Fruit fly (Drosophila melanogaster): ENCODE data around the gene scrt.

Gene scrt

dm6 chr3L:3937806-3938205, 45.9 kb upstream of the scrt start, which contains the start of gene CG10866:
Gene CG10866, minus strand, starts transcription at chr3L:3937992.
- TF ChIP-seq tai (GFP tag; optimal IDR thresholded peaks at IDR 0.05) (no peak), Myc (optimal IDR thresholded peaks at IDR 0.05) (no peak), Dfd (GFP tag; optimal IDR thresholded peaks at IDR 0.05) (no peak), brk (GFP tag; optimal IDR thresholded peaks at IDR 0.05) (no peak)

- TF ChIP-seq Hnf4 (GFP tag; optimal IDR thresholded peaks at IDR 0.05) (no peak), Hr83 (GFP tag; optimal IDR thresholded peaks at IDR 0.05; ENCODE audit: poor library complexity, severe bottlenecking) (no peak), Abd-B (GFP tag; optimal IDR thresholded peaks at IDR 0.05) (no peak), Vsx2 (GFP tag; optimal IDR thresholded peaks at IDR 0.05; ENCODE audit: partially characterized antibody) (no peak), CG9705 (GFP tag; optimal IDR thresholded peaks at IDR 0.05) (no peak), dmrt93B (GFP tag; optimal IDR thresholded peaks at IDR 0.05) (no peak), jim (GFP tag; optimal IDR thresholded peaks at IDR 0.05) (no peak), CG32264 (GFP tag; optimal IDR thresholded peaks at IDR 0.05) (no peak), woc (GFP tag; optimal IDR thresholded peaks at IDR 0.05) (no peak), usp (GFP tag; optimal IDR thresholded peaks at IDR 0.05) (no peak), Myc (optimal IDR thresholded peaks at IDR 0.05) (no peak), GATAd (GFP tag; optimal IDR thresholded peaks at IDR 0.05) (no peak), sv (GFP tag; optimal IDR thresholded peaks at IDR 0.05) (no peak), h (GFP tag; optimal IDR thresholded peaks at IDR 0.05) (no peak), CrebA (GFP tag; optimal IDR thresholded peaks at IDR 0.05; ENCODE audit: borderline replicate concordance) (no peak), HLH106 (tag; optimal IDR thresholded peaks at IDR 0.05) (no peak), Sp1 (GFP tag; optimal IDR thresholded peaks at IDR 0.05) (no peak), brk (GFP tag; optimal IDR thresholded peaks at IDR 0.05) (no peak)
Observed at dm6 chr3L:3940075-3940819, 43.4 kb upstream of the scrt start, which contains the start of gene CG12766. Gene CG12766, minus strand, starts transcription at chr3L:3940125.

- TF ChIP-seq foxo (GFP tag; optimal IDR thresholded peaks at IDR 0.05) (no peak), Myc (optimal IDR thresholded peaks at IDR 0.05) (no peak), rgr (GFP tag; optimal IDR thresholded peaks at IDR 0.05) (peak; percentile 52), dsf (GFP tag; optimal IDR thresholded peaks at IDR 0.05; ENCODE audit: borderline replicate concordance) (no peak), Dif (GFP tag; optimal IDR thresholded peaks at IDR 0.05; ENCODE audit: partially characterized antibody) (peak; percentile 41), sage (GFP tag; optimal IDR thresholded peaks at IDR 0.05) (peak; percentile 8), GATAd (GFP tag; optimal IDR thresholded peaks at IDR 0.05) (no peak), Sp1 (GFP tag; optimal IDR thresholded peaks at IDR 0.05) (peak; percentile 29), pan (optimal IDR thresholded peaks at IDR 0.05) (no peak), CG9705 (GFP tag; optimal IDR thresholded peaks at IDR 0.05) (no peak), Vsx2 (GFP tag; optimal IDR thresholded peaks at IDR 0.05; ENCODE audit: partially characterized antibody) (peak; percentile 19), OdsH (GFP tag; optimal IDR thresholded peaks at IDR 0.05) (peak; percentile 3), h (GFP tag; optimal IDR thresholded peaks at IDR 0.05) (peak; percentile 47), CG32264 (GFP tag; optimal IDR thresholded peaks at IDR 0.05) (no peak), br (GFP tag; optimal IDR thresholded peaks at IDR 0.05) (peak; percentile 35), sv (GFP tag; optimal IDR thresholded peaks at IDR 0.05) (no peak), Rel (GFP tag; optimal IDR thresholded peaks at IDR 0.05) (no peak), Rel (tag; optimal IDR thresholded peaks at IDR 0.05) (peak; percentile 80)
Observed at dm6 chr3L:3942241-3943028, 41.3 kb upstream of the scrt start, which contains the start of the genes CG10863 and CG14982. Gene CG10863, minus strand, starts transcription at chr3L:3942465. Gene CG14982, plus strand, starts transcription at chr3L:3942710.

dm6 chr3L:3947301-3947941, 36.3 kb upstream of the scrt start, which contains the start of gene CG10853:
Gene CG10853, plus strand, starts transcription at chr3L:3947891.
- no peak for TF ChIP-seq lola (GFP tag; optimal IDR thresholded peaks at IDR 0.05)
- TF ChIP-seq sage (GFP tag; optimal IDR thresholded peaks at IDR 0.05), result peak; percentile 26
